Fruit fly (Drosophila melanogaster): ENCODE data around the gene mys.
A peak's percentile ranks its signal among the peaks of the same experiment; 100 is the strongest.

Gene mys

dm6 chrX:8100026-8100825, 38.8 kb downstream of the mys start (continued):
- TF ChIP-seq CG6683 (GFP tag; optimal IDR thresholded peaks at IDR 0.05) (peak; percentile 74), disco-r (GFP tag; optimal IDR thresholded peaks at IDR 0.05) (no peak), amos (GFP tag; IDR thresholded peaks at IDR 0.05; ENCODE audit: partially characterized antibody) (no peak), CG2202 (tag; optimal IDR thresholded peaks at IDR 0.05) (peak; percentile 60), CG16779 (GFP tag; IDR thresholded peaks at IDR 0.05) (no peak), Lhr (GFP tag; optimal IDR thresholded peaks at IDR 0.05) (peak; percentile 26), chn (GFP tag; optimal IDR thresholded peaks at IDR 0.05) (peak; percentile 67), yki (optimal IDR thresholded peaks at IDR 0.05) (no peak), al (GFP tag; IDR thresholded peaks at IDR 0.05) (peak; percentile 73), CG33557 (GFP tag; optimal IDR thresholded peaks at IDR 0.05) (no peak), CG5180 (GFP tag; optimal IDR thresholded peaks at IDR 0.05) (peak; percentile 65), Ptx1 (GFP tag; IDR thresholded peaks at IDR 0.05) (peak; percentile 89), eve (GFP tag; optimal IDR thresholded peaks at IDR 0.05) (no peak), sens (GFP tag) (peak; percentile 93), CG42726 (GFP tag; IDR thresholded peaks at IDR 0.05; ENCODE audit: partially characterized antibody) (no peak), croc (GFP tag; conservative IDR thresholded peaks at IDR 0.05) (peak; percentile 66; the same call in 2 of the 3 replicates), bsh (GFP tag; optimal IDR thresholded peaks at IDR 0.05) (peak; percentile 62 to 90), CG9727 (GFP tag; optimal IDR thresholded peaks at IDR 0.05) (peak; percentile 82), schlank (tag; optimal IDR thresholded peaks at IDR 0.05) (peak; percentile 43), mam (GFP tag; optimal IDR thresholded peaks at IDR 0.05) (peak; percentile 70), B-H1 (GFP tag; IDR thresholded peaks at IDR 0.05) (peak; percentile 76; the same call in 2 of the 3 replicates), CG16813 (GFP tag; IDR thresholded peaks at IDR 0.05; ENCODE audit: partially characterized antibody) (no peak), exex (tag; optimal IDR thresholded peaks at IDR 0.05) (peak; percentile 48), CG10431 (GFP tag; optimal IDR thresholded peaks at IDR 0.05) (peak; percentile 59), tgo (GFP tag; IDR thresholded peaks at IDR 0.05) (peak; percentile 86), Sox102F (GFP tag; optimal IDR thresholded peaks at IDR 0.05) (peak; percentile 89), CG15011 (GFP tag; optimal IDR thresholded peaks at IDR 0.05) (peak; percentile 57), sens-2 (GFP tag; IDR thresholded peaks at IDR 0.05) (peak; percentile 64), tup (GFP tag; optimal IDR thresholded peaks at IDR 0.05) (peak; percentile 35), Dfd (GFP tag; optimal IDR thresholded peaks at IDR 0.05) (no peak), Mes4 (GFP tag; optimal IDR thresholded peaks at IDR 0.05) (peak; percentile 26), CG17385 (GFP tag; optimal IDR thresholded peaks at IDR 0.05) (peak; percentile 82), stc (GFP tag; IDR thresholded peaks at IDR 0.05) (peak; percentile 88), CG11456 (GFP tag; IDR thresholded peaks at IDR 0.05) (peak; percentile 85), CG2129 (GFP tag; IDR thresholded peaks at IDR 0.05; ENCODE audit: partially characterized antibody) (no peak), inv (GFP tag; IDR thresholded peaks at IDR 0.05; ENCODE audit: partially characterized antibody) (no peak), CG10654 (GFP tag; optimal IDR thresholded peaks at IDR 0.05) (peak; percentile 65), Dip3 (GFP tag; optimal IDR thresholded peaks at IDR 0.05) (peak; percentile 42), Dip2 (GFP tag; IDR thresholded peaks at IDR 0.05) (no peak), Nf-YB (GFP tag; optimal IDR thresholded peaks at IDR 0.05) (peak; percentile 63), CG17328 (GFP tag; IDR thresholded peaks at IDR 0.05) (peak; percentile 88), CG9932 (GFP tag; IDR thresholded peaks at IDR 0.05) (peak; percentile 72), CG18476 (GFP tag; optimal IDR thresholded peaks at IDR 0.05) (peak; percentile 69), CG6813 (GFP tag; optimal IDR thresholded peaks at IDR 0.05) (peak; percentile 81), crol (GFP tag; IDR thresholded peaks at IDR 0.05) (no peak), Hand (GFP tag; optimal IDR thresholded peaks at IDR 0.05) (peak; percentile 84), CG8290 (GFP tag; optimal IDR thresholded peaks at IDR 0.05) (no peak), CG8290 (tag; optimal IDR thresholded peaks at IDR 0.05) (peak in 1 of 2 experiments; percentile 53), CG11398 (GFP tag; optimal IDR thresholded peaks at IDR 0.05) (no peak)
